Fruit fly (Drosophila melanogaster) whole organism, embryonic: Measurements from ENCODE around the gene Fum1.

Experiments
- Adf1 ChIP-seq: fragments of 200-800 bp; sonication (Bioruptor generic); IDR thresholded peaks from 2 replicates; pipeline ENCODE4 v1.3.6; 2022; ENCODE audit warnings: missing biosample characterization, missing genetic modification characterization
- Bgb ChIP-seq: fragments of 200-800 bp; sonication (Bioruptor generic); IDR thresholded peaks from 2 replicates; pipeline ENCODE4 v1.3.6; 2022; ENCODE audit warnings: missing biosample characterization, missing genetic modification characterization; ENCODE audit not compliant: partially characterized antibody
- C15 ChIP-seq: fragments of 200-800 bp; sonication (Bioruptor generic); IDR thresholded peaks from 3 replicates; pipeline ENCODE4 v1.3.6; 2022; ENCODE audit warnings: missing biosample characterization, missing genetic modification characterization
- CG10209 ChIP-seq: fragments of 200-800 bp; sonication (Bioruptor generic); optimal IDR thresholded peaks from 3 replicates; lab custom pipeline; 2017; ENCODE audit warnings: missing biosample characterization, mild to moderate bottlenecking, missing genetic modification characterization, missing genetic modification reagents
- CG10321 ChIP-seq: fragments of 200-800 bp; sonication (Bioruptor generic); IDR thresholded peaks from 2 replicates; pipeline ENCODE4 v1.3.6; 2022; ENCODE audit warnings: missing biosample characterization, missing genetic modification characterization
- CG10462 ChIP-seq: fragments of 200-800 bp; sonication (Bioruptor generic); optimal IDR thresholded peaks from 2 replicates; lab custom pipeline; 2016; ENCODE audit warnings: missing biosample characterization, missing genetic modification characterization
- CG10654 ChIP-seq: fragments of 200-800 bp; sonication (Bioruptor generic); optimal IDR thresholded peaks from 2 replicates; lab custom pipeline; 2016; ENCODE audit warnings: missing biosample characterization, missing genetic modification characterization
- CG11723 ChIP-seq: fragments of 200-800 bp; sonication (Bioruptor generic); optimal IDR thresholded peaks from 2 replicates; lab custom pipeline; 2017; ENCODE audit warnings: missing biosample characterization, mild to moderate bottlenecking, missing genetic modification characterization
- CG12071 ChIP-seq: fragments of 200-800 bp; sonication (Bioruptor generic); optimal IDR thresholded peaks from 3 replicates; lab custom pipeline; 2018; ENCODE audit warnings: missing biosample characterization, mild to moderate bottlenecking, missing genetic modification characterization
- CG12942 ChIP-seq: fragments of 200-800 bp; sonication (Bioruptor generic); optimal IDR thresholded peaks from 3 replicates; lab custom pipeline; 2016; ENCODE audit warnings: missing biosample characterization, missing genetic modification characterization
- CG14014 ChIP-seq: fragments of 200-800 bp; sonication (Bioruptor generic); IDR thresholded peaks from 2 replicates; pipeline ENCODE4 v1.3.6; 2022; ENCODE audit warnings: missing biosample characterization, missing genetic modification characterization
- CG17328 ChIP-seq: fragments of 200-800 bp; sonication (Bioruptor generic); IDR thresholded peaks from 2 replicates; pipeline ENCODE4 v1.3.6; 2022; ENCODE audit warnings: missing biosample characterization, missing genetic modification characterization
- CG17359 ChIP-seq: fragments of 200-800 bp; sonication (Bioruptor generic); optimal IDR thresholded peaks from 3 replicates; lab custom pipeline; 2018; ENCODE audit warnings: missing biosample characterization, mild to moderate bottlenecking, missing genetic modification characterization, moderate library complexity
- CG1832 ChIP-seq: fragments of 200-800 bp; sonication (Bioruptor generic); optimal IDR thresholded peaks from 2 replicates; lab custom pipeline; 2017; ENCODE audit warnings: missing biosample characterization, mild to moderate bottlenecking, missing genetic modification characterization, inconsistent platforms
- CG2202 ChIP-seq: fragments of 200-800 bp; sonication (Bioruptor generic); optimal IDR thresholded peaks from 2 replicates; lab custom pipeline; 2018; ENCODE audit warnings: missing biosample characterization, mild to moderate bottlenecking, missing genetic modification characterization
- CG2712 ChIP-seq: fragments of 200-800 bp; optimal IDR thresholded peaks from 3 replicates; lab custom pipeline; 2019; ENCODE audit warnings: missing biosample characterization, mild to moderate bottlenecking, missing genetic modification characterization, moderate library complexity
- CG30431 ChIP-seq: fragments of 200-800 bp; sonication (Bioruptor generic); optimal IDR thresholded peaks from 2 replicates; lab custom pipeline; 2017; ENCODE audit warnings: missing biosample characterization, missing genetic modification characterization
- CG31365 ChIP-seq: fragments of 200-800 bp; sonication (Bioruptor generic); optimal IDR thresholded peaks from 2 replicates; lab custom pipeline; 2018; ENCODE audit warnings: missing biosample characterization, mild to moderate bottlenecking, missing genetic modification characterization
- CG42726 ChIP-seq: fragments of 200-800 bp; sonication (Bioruptor generic); IDR thresholded peaks from 2 replicates; pipeline ENCODE4 v1.3.6; 2022; ENCODE audit warnings: missing biosample characterization, missing genetic modification characterization; ENCODE audit not compliant: partially characterized antibody
- CG6175 ChIP-seq: fragments of 200-800 bp; sonication (Bioruptor generic); IDR thresholded peaks from 3 replicates; pipeline ENCODE4 v1.3.6; 2022; ENCODE audit warnings: missing biosample characterization, missing genetic modification characterization
- CG6254 ChIP-seq: fragments of 200-800 bp; sonication (Bioruptor generic); optimal IDR thresholded peaks from 3 replicates; lab custom pipeline; 2017; ENCODE audit warnings: mild to moderate bottlenecking, missing biosample characterization, missing genetic modification reagents, missing genetic modification characterization
- CG6689 ChIP-seq: fragments of 200-800 bp; sonication (Bioruptor generic); IDR thresholded peaks from 2 replicates; pipeline ENCODE4 v1.3.6; 2022; ENCODE audit warnings: missing biosample characterization, missing genetic modification characterization
- CG6813 ChIP-seq: fragments of 200-800 bp; sonication (Bioruptor generic); optimal IDR thresholded peaks from 2 replicates; lab custom pipeline; 2017; ENCODE audit warnings: missing biosample characterization, missing genetic modification characterization, mild to moderate bottlenecking, moderate library complexity, missing genetic modification reagents
- CG6854 ChIP-seq: fragments of 200-800 bp; sonication (Bioruptor generic); optimal IDR thresholded peaks from 3 replicates; lab custom pipeline; 2017; ENCODE audit warnings: missing biosample characterization, mild to moderate bottlenecking, missing genetic modification characterization
- CG7372 ChIP-seq: fragments of 200-800 bp; sonication (Bioruptor generic); IDR thresholded peaks from 2 replicates; pipeline ENCODE4 v1.3.6; 2022; ENCODE audit warnings: missing biosample characterization, missing genetic modification characterization
- CG7963 ChIP-seq: fragments of 200-800 bp; sonication (Bioruptor generic); IDR thresholded peaks from 3 replicates; pipeline ENCODE4 v1.3.6; 2022; ENCODE audit warnings: missing biosample characterization, missing genetic modification characterization; ENCODE audit not compliant: partially characterized antibody
- CG8924 ChIP-seq: fragments of 200-800 bp; optimal IDR thresholded peaks from 3 replicates; lab custom pipeline; 2019; ENCODE audit warnings: missing biosample characterization, mild to moderate bottlenecking, missing genetic modification characterization, moderate library complexity
- CG9437 ChIP-seq: fragments of 200-800 bp; sonication (Bioruptor generic); optimal IDR thresholded peaks from 2 replicates; lab custom pipeline; 2018; ENCODE audit warnings: missing biosample characterization, mild to moderate bottlenecking, missing genetic modification characterization
- D ChIP-seq, 2 experiments: fragments of 200-800 bp in 1 of 2; fragments of >200 bp in 1 of 2; sonication (Bioruptor generic) in 1 of 2; optimal IDR thresholded peaks; 2 replicates in 1 of 2; 3 replicates in 1 of 2; lab custom pipeline; 2017; ENCODE audit warnings: mild to moderate bottlenecking in 1 of 2, missing biosample characterization in 1 of 2, missing genetic modification characterization in 1 of 2, missing genetic modification reagents in 1 of 2
- Dfd ChIP-seq, 2 experiments: fragments of >200 bp; optimal IDR thresholded peaks; 2 replicates each; lab custom pipeline; 2017; ENCODE audit warnings: missing biosample characterization in 2 of 2, missing genetic modification characterization in 2 of 2
- Fer3 ChIP-seq: fragments of 200-800 bp; sonication (Bioruptor generic); optimal IDR thresholded peaks from 2 replicates; lab custom pipeline; 2018; ENCODE audit warnings: missing biosample characterization, mild to moderate bottlenecking, missing genetic modification characterization, moderate library complexity
- Kr ChIP-seq: fragments of 200-800 bp; sonication (Bioruptor generic); optimal IDR thresholded peaks from 2 replicates; lab custom pipeline; 2017; ENCODE audit warnings: missing biosample characterization, mild to moderate bottlenecking, missing genetic modification characterization
- ase ChIP-seq: fragments of 200-800 bp; sonication (Bioruptor generic); IDR thresholded peaks from 3 replicates; pipeline ENCODE4 v1.3.6; 2022; ENCODE audit warnings: missing biosample characterization, missing genetic modification characterization
- az2 ChIP-seq: fragments of 200-800 bp; sonication (Bioruptor generic); optimal IDR thresholded peaks from 3 replicates; lab custom pipeline; 2016; ENCODE audit warnings: missing biosample characterization, missing genetic modification characterization
- cas ChIP-seq: fragments of 200-800 bp; sonication (Bioruptor generic); IDR thresholded peaks from 2 replicates; pipeline ENCODE4 v1.3.6; 2022; ENCODE audit warnings: missing biosample characterization, missing genetic modification characterization
- cg ChIP-seq: fragments of 200-800 bp; sonication (Bioruptor generic); optimal IDR thresholded peaks from 3 replicates; lab custom pipeline; 2019; ENCODE audit warnings: missing biosample characterization, mild to moderate bottlenecking, missing genetic modification characterization, moderate library complexity
- chm ChIP-seq: fragments of 200-800 bp; sonication (Bioruptor generic); IDR thresholded peaks from 2 replicates; pipeline ENCODE4 v1.3.6; 2022; ENCODE audit warnings: missing biosample characterization, missing genetic modification characterization
- danr ChIP-seq: fragments of 200-800 bp; sonication (Bioruptor generic); IDR thresholded peaks from 2 replicates; pipeline ENCODE4 v1.3.6; 2022; ENCODE audit warnings: missing biosample characterization, missing genetic modification characterization
- dmrt99B ChIP-seq: fragments of 200-800 bp; sonication (Bioruptor generic); optimal IDR thresholded peaks from 2 replicates; lab custom pipeline; 2018; ENCODE audit warnings: missing biosample characterization, mild to moderate bottlenecking, missing genetic modification characterization, moderate library complexity
- fd102C ChIP-seq: fragments of 200-800 bp; sonication (Bioruptor generic); optimal IDR thresholded peaks from 2 replicates; lab custom pipeline; 2018; ENCODE audit warnings: missing biosample characterization, mild to moderate bottlenecking, missing genetic modification characterization, moderate library complexity
- gt ChIP-seq: fragments of 200-800 bp; sonication (Bioruptor generic); IDR thresholded peaks from 2 replicates; pipeline ENCODE4 v1.3.6; 2022; ENCODE audit warnings: missing biosample characterization, missing genetic modification characterization
- jumu ChIP-seq: fragments of 200-800 bp; sonication (Bioruptor generic); optimal IDR thresholded peaks from 3 replicates; lab custom pipeline; 2016; ENCODE audit warnings: missing biosample characterization, missing genetic modification characterization
- kni ChIP-seq: fragments of 200-800 bp; sonication (Bioruptor generic); optimal IDR thresholded peaks from 3 replicates; lab custom pipeline; 2017; ENCODE audit warnings: mild to moderate bottlenecking, missing biosample characterization, missing genetic modification reagents, missing genetic modification characterization
- lbe ChIP-seq: fragments of 200-800 bp; sonication (Bioruptor generic); optimal IDR thresholded peaks from 2 replicates; lab custom pipeline; 2016; ENCODE audit warnings: missing biosample characterization, mild to moderate bottlenecking, missing genetic modification characterization
- nerfin-2 ChIP-seq: fragments of 200-800 bp; sonication (Bioruptor generic); IDR thresholded peaks from 2 replicates; pipeline ENCODE4 v1.3.6; 2022; ENCODE audit warnings: missing biosample characterization, missing genetic modification characterization; ENCODE audit not compliant: partially characterized antibody
- ranshi ChIP-seq: fragments of 200-800 bp; sonication (Bioruptor generic); IDR thresholded peaks from 2 replicates; pipeline ENCODE4 v1.3.6; 2022; ENCODE audit warnings: missing biosample characterization, missing genetic modification characterization
- row ChIP-seq: fragments of 200-800 bp; sonication (Bioruptor generic); IDR thresholded peaks from 3 replicates; pipeline ENCODE4 v1.3.6; 2022; ENCODE audit warnings: missing biosample characterization, missing genetic modification characterization
- tio ChIP-seq: fragments of 200-800 bp; sonication (Bioruptor generic); optimal IDR thresholded peaks from 2 replicates; lab custom pipeline; 2017; ENCODE audit warnings: missing biosample characterization, missing genetic modification characterization, inconsistent platforms
- usp ChIP-seq: fragments of >200 bp; optimal IDR thresholded peaks from 2 replicates; lab custom pipeline; 2017; ENCODE audit warnings: missing biosample characterization, missing genetic modification characterization
- vnd ChIP-seq: fragments of 200-800 bp; sonication (Bioruptor generic); IDR thresholded peaks from 3 replicates; pipeline ENCODE4 v1.3.6; 2022; ENCODE audit warnings: missing biosample characterization, missing genetic modification characterization; ENCODE audit not compliant: partially characterized antibody
- zf30C ChIP-seq: fragments of 200-800 bp; sonication (Bioruptor generic); optimal IDR thresholded peaks from 3 replicates; lab custom pipeline; 2018; ENCODE audit warnings: missing biosample characterization, mild to moderate bottlenecking, missing genetic modification characterization

Gene Fum1

DNA sequence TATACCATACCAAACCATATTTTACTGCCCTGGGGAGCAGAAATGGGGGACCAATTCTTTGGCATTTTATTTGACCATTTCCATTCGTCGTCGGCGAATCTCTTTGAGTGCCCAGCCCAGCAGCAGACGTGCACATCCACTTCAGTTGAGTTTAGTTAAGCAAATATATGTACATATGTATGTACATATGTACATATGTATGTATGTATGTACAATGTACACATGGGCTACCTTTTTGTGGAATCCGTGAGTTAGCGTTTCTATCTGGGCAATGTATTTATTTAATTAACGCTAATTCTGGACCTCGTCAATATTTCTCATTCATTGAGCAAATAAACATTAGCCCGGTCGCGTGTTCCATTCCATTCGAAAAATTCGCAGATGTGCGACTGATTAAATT, 41.7 kb downstream of the Fum1 start (continued):
- TF ChIP-seq kni (GFP tag; lab: Kevin White, UChicago) (no peak), fd102C (GFP tag; lab: Kevin White, UChicago) (no peak), CG12071 (GFP tag; lab: Kevin White, UChicago) (peak; percentile 29), Kr (GFP tag; lab: Kevin White, UChicago) (no peak), row (GFP tag; lab: Robert Waterston, UW) (no peak), CG14014 (GFP tag; lab: Robert Waterston, UW) (peak; percentile 60; the same call in 1 of the 2 replicates), CG7372 (GFP tag; lab: Robert Waterston, UW) (no peak), tio (GFP tag; lab: Kevin White, UChicago) (no peak), CG10462 (GFP tag; lab: Kevin White, UChicago) (no peak), C15 (GFP tag; lab: Robert Waterston, UW) (no peak), CG2202 (tag; lab: Kevin White, UChicago) (no peak), ase (GFP tag; lab: Robert Waterston, UW) (no peak), CG1832 (GFP tag; lab: Kevin White, UChicago) (no peak), Bgb (no peak), nerfin-2 (GFP tag; lab: Robert Waterston, UW) (no peak), cas (GFP tag; lab: Robert Waterston, UW) (no peak), CG6254 (no peak), CG6175 (GFP tag; lab: Robert Waterston, UW) (no peak), chm (GFP tag; lab: Robert Waterston, UW) (no peak), CG10654 (GFP tag; lab: Kevin White, UChicago) (no peak), CG6689 (no peak), danr (GFP tag; lab: Robert Waterston, UW) (no peak), cg (no peak), CG42726 (GFP tag; lab: Robert Waterston, UW) (no peak), D (optimal IDR thresholded peaks at IDR 0.05; lab: Kevin White, UChicago) (no peak), D (GFP tag; optimal IDR thresholded peaks at IDR 0.05; lab: Kevin White, UChicago) (no peak), CG10209 (GFP tag; lab: Kevin White, UChicago) (peak; percentile 35), CG2712 (tag; lab: Kevin White, UChicago) (peak; percentile 1), gt (GFP tag; lab: Robert Waterston, UW) (no peak), ranshi (no peak; the same call in 1 of the 2 replicates), vnd (GFP tag; lab: Robert Waterston, UW) (no peak), Fer3 (peak; percentile 32), lbe (no peak), CG7963 (GFP tag; lab: Robert Waterston, UW) (no peak), CG31365 (tag; lab: Kevin White, UChicago) (no peak), Dfd (GFP tag; optimal IDR thresholded peaks at IDR 0.05; lab: Kevin White, UChicago) (no peak), CG6813 (peak; percentile 47), CG12942 (GFP tag; lab: Kevin White, UChicago) (no peak), CG30431 (GFP tag; lab: Kevin White, UChicago) (no peak), az2 (no peak), jumu (GFP tag; lab: Kevin White, UChicago) (no peak), CG11723 (GFP tag; lab: Kevin White, UChicago) (no peak), CG8924 (tag; lab: Kevin White, UChicago) (no peak), usp (GFP tag; lab: Kevin White, UChicago) (no peak), Adf1 (GFP tag; lab: Robert Waterston, UW) (no peak), CG9437 (no peak), zf30C (GFP tag; lab: Kevin White, UChicago) (no peak), CG6854 (GFP tag; lab: Kevin White, UChicago) (no peak), CG17359 (peak; percentile 38), CG10321 (GFP tag; lab: Robert Waterston, UW) (no peak), dmrt99B (tag; lab: Kevin White, UChicago) (peak; percentile 11), CG17328 (GFP tag; lab: Robert Waterston, UW) (no peak)
